Worm (Caenorhabditis elegans) whole organism, L1 larva: ENCODE measurements around the gene cdd-2.

Experiments
- egl-13 ChIP-seq: sonication (generic microtip); optimal IDR thresholded peaks from 2 replicates; lab custom pipeline; 2016; ENCODE audit warnings: missing genotype, missing genetic modification reagents, missing genetic modification characterization, missing compliant biosample characterization
- fos-1 ChIP-seq: fragments of 150-350 bp; optimal IDR thresholded peaks from 2 replicates; lab custom pipeline; 2014; ENCODE audit warnings: missing biosample characterization, missing genetic modification characterization
- snpc-4 ChIP-seq: fragments of 150-350 bp; optimal IDR thresholded peaks from 2 replicates; lab custom pipeline; 2014; ENCODE audit warnings: missing biosample characterization, missing genetic modification characterization
- sptf-1 ChIP-seq: fragments of 150-350 bp; optimal IDR thresholded peaks from 2 replicates; lab custom pipeline; 2014; ENCODE audit warnings: missing biosample characterization, missing genetic modification characterization
- unc-62 ChIP-seq: fragments of 150-350 bp; optimal IDR thresholded peaks from 2 replicates; lab custom pipeline; 2014; ENCODE audit warnings: missing biosample characterization, missing genetic modification reagents, missing genetic modification characterization

ce11 chrIV:7500924-7501323 lies 46.8 kb downstream of the cdd-2 start:
- TF ChIP-seq egl-13 (tag; lab: Kevin White, UChicago) (no peak), snpc-4 (tag; lab: Kevin White, UChicago) (no peak), unc-62 (GFP tag; lab: Kevin White, UChicago) (no peak), fos-1 (no peak), sptf-1 (tag; lab: Kevin White, UChicago) (no peak)
